Fruit fly (Drosophila melanogaster): ENCODE data around the gene Trmt61.

Gene Trmt61

DNA sequence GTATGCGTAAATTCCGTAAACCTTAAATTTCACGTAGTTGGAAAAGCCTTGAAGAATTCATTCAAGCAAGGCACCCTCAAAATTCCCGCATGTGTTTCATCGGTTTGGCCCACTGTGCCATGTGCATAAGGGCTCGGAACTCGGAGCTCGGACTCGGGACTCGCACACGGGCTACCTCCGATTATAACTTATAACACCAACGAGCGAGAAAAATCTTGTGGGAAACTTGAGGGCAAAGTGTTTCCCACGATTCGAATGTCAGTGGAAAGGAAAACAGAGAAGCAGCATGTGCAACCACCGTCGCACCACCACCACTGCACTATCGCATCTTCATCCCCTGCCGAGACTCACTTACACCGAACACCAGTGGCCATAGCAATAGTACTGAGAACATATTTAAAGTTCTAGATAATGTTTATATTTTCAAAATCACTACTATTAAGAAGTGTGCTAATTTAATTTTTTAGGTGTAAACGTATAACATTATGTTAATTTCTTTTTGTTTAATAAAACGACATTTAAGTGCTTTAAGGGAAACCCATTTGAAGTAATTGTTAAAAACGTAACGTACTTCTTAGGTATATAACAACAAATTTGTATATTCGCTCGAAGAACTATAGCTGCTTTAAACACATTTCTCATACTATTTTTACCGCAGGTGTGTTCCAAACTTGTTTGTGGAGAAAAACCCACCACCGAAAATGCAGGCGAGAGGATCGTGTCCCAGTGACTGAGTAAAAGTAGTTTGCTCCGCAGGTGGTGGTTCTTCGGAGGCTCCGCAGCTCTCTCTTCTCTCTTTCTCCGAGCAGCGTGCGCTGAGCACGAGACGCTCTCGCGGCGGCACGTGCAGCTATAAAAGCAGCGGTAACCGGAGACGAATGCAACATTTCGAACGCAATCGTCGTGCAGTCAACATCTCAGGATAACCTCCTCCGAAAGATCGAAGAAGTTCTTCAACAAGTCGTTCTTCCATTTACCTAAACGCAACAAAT is 22.8 kb upstream of the Trmt61 start (continued):
- no peak for TF ChIP-seq fu2 (GFP tag; optimal IDR thresholded peaks at IDR 0.05)
- TF ChIP-seq CG4404 (GFP tag; IDR thresholded peaks at IDR 0.05), result peak; percentile 86
- no peak for TF ChIP-seq sc (optimal IDR thresholded peaks at IDR 0.05)
- TF ChIP-seq sc (GFP tag; optimal IDR thresholded peaks at IDR 0.05), result peak; percentile 93
- no peak for TF ChIP-seq Hr39 (optimal IDR thresholded peaks at IDR 0.05)
- peak; percentile 87 for TF ChIP-seq CG17385 (GFP tag; optimal IDR thresholded peaks at IDR 0.05)
- peak; percentile 68 for TF ChIP-seq CG16863 (GFP tag; optimal IDR thresholded peaks at IDR 0.05)
- peak; percentile 98 for TF ChIP-seq CG17361 (GFP tag; IDR thresholded peaks at IDR 0.05)
- peak; percentile 52; the same call in 1 of the 2 replicates for TF ChIP-seq dan (GFP tag; IDR thresholded peaks at IDR 0.05)
- no peak for TF ChIP-seq CG13287 (GFP tag; IDR thresholded peaks at IDR 0.05; ENCODE audit: partially characterized antibody)
- peak; percentile 21; the same call in 1 of the 2 replicates for TF ChIP-seq CG9215 (GFP tag; IDR thresholded peaks at IDR 0.05)
- peak; percentile 98 for TF ChIP-seq CG2712 (tag; optimal IDR thresholded peaks at IDR 0.05)
- TF ChIP-seq stwl (tag; optimal IDR thresholded peaks at IDR 0.05), result no peak
- no peak for TF ChIP-seq H15 (GFP tag; IDR thresholded peaks at IDR 0.05)
- TF ChIP-seq lab (GFP tag; optimal IDR thresholded peaks at IDR 0.05), result peak; percentile 57
- TF ChIP-seq CG10274 (GFP tag; optimal IDR thresholded peaks at IDR 0.05), result peak; percentile 59
- TF ChIP-seq Mes4 (GFP tag; optimal IDR thresholded peaks at IDR 0.05), result peak; percentile 79
- TF ChIP-seq btn (GFP tag; optimal IDR thresholded peaks at IDR 0.05), result peak; percentile 66
- TF ChIP-seq CG15073 (GFP tag; optimal IDR thresholded peaks at IDR 0.05), result no peak
- no peak for TF ChIP-seq bowl (GFP tag; IDR thresholded peaks at IDR 0.05)
- TF ChIP-seq CG10543 (GFP tag; optimal IDR thresholded peaks at IDR 0.05), result peak; percentile 62
- TF ChIP-seq gfzf (GFP tag; optimal IDR thresholded peaks at IDR 0.05), result no peak
- peak; percentile 70 for TF ChIP-seq Deaf1 (tag; optimal IDR thresholded peaks at IDR 0.05)
- peak; percentile 71 for TF ChIP-seq CG10147 (GFP tag; optimal IDR thresholded peaks at IDR 0.05)
- TF ChIP-seq CG3847 (GFP tag; IDR thresholded peaks at IDR 0.05), result no peak
- no peak for TF ChIP-seq hth (optimal IDR thresholded peaks at IDR 0.05)
- TF ChIP-seq fd64A (GFP tag; optimal IDR thresholded peaks at IDR 0.05), result peak; percentile 84
- TF ChIP-seq CG12744 (GFP tag; optimal IDR thresholded peaks at IDR 0.05), result peak; percentile 49
- TF ChIP-seq tll (GFP tag; optimal IDR thresholded peaks at IDR 0.05), result peak in 1 of 2 experiments; percentile 61
- TF ChIP-seq D19A (tag; optimal IDR thresholded peaks at IDR 0.05), result peak; percentile 96
- TF ChIP-seq CG3995 (GFP tag; optimal IDR thresholded peaks at IDR 0.05), result no peak
- peak; percentile 23 for TF ChIP-seq exex (tag; optimal IDR thresholded peaks at IDR 0.05)
- peak; percentile 89 for TF ChIP-seq PHDP (tag; optimal IDR thresholded peaks at IDR 0.05)
- peak; percentile 99 for TF ChIP-seq sens (GFP tag)
- TF ChIP-seq Hmx (GFP tag; optimal IDR thresholded peaks at IDR 0.05), result no peak
- 0 out of 3 replicates have a peak, but pooled peaks have one; percentile 33 for TF ChIP-seq CG14860 (GFP tag; IDR thresholded peaks at IDR 0.05; ENCODE audit: partially characterized antibody)
- TF ChIP-seq lov (optimal IDR thresholded peaks at IDR 0.05), result no peak
- TF ChIP-seq lov (GFP tag; IDR thresholded peaks at IDR 0.05), result peak; percentile 36; the same call in 2 of the 3 replicates
- no peak for TF ChIP-seq Sry-δ (GFP tag; optimal IDR thresholded peaks at IDR 0.05)
- peak; percentile 57 for TF ChIP-seq CG3065 (GFP tag; optimal IDR thresholded peaks at IDR 0.05)
- peak; percentile 83 for TF ChIP-seq CG12236 (GFP tag; optimal IDR thresholded peaks at IDR 0.05)
- TF ChIP-seq CG7556 (GFP tag; optimal IDR thresholded peaks at IDR 0.05), result peak; percentile 97
- peak; percentile 85 for TF ChIP-seq CG10959 (GFP tag; IDR thresholded peaks at IDR 0.05)
- TF ChIP-seq onecut (GFP tag; IDR thresholded peaks at IDR 0.05), result peak; percentile 83
- TF ChIP-seq zfh1 (GFP tag; IDR thresholded peaks at IDR 0.05), result no peak; the same call in none of the 3 replicates
- peak; percentile 15; the same call in 1 of the 2 replicates for TF ChIP-seq CG1024 (GFP tag; IDR thresholded peaks at IDR 0.05)
- no peak for TF ChIP-seq vnd (GFP tag; IDR thresholded peaks at IDR 0.05; ENCODE audit: partially characterized antibody)
- peak; percentile 30 for TF ChIP-seq CG12942 (GFP tag; optimal IDR thresholded peaks at IDR 0.05)
- TF ChIP-seq hb (GFP tag; IDR thresholded peaks at IDR 0.05; ENCODE audit: partially characterized antibody), result no peak
